Fruit fly (Drosophila melanogaster) whole organism: ENCODE measurements around the gene rempA.

Experiments
- CG8478 ChIP-seq: fragments of >200 bp; optimal IDR thresholded peaks from 2 replicates; lab custom pipeline; 2018; ENCODE audit warnings: inconsistent platforms
- Dll ChIP-seq: fragments of >200 bp; optimal IDR thresholded peaks from 2 replicates; lab custom pipeline; 2017
- EcR ChIP-seq, 2 experiments: fragments of >200 bp; optimal IDR thresholded peaks; 2 replicates each; lab custom pipeline; 2017; ENCODE audit warnings: missing biosample characterization in 2 of 2, missing genetic modification characterization in 2 of 2, missing genetic modification reagents in 2 of 2
- pan ChIP-seq: fragments of >200 bp; optimal IDR thresholded peaks from 2 replicates; lab custom pipeline; 2017
- psq ChIP-seq: fragments of >200 bp; optimal IDR thresholded peaks from 2 replicates; lab custom pipeline; 2017
- usp ChIP-seq: fragments of >200 bp; optimal IDR thresholded peaks from 2 replicates; lab custom pipeline; 2017; ENCODE audit warnings: missing biosample characterization, missing genetic modification characterization, mixed read lengths

The rempA gene

DNA sequence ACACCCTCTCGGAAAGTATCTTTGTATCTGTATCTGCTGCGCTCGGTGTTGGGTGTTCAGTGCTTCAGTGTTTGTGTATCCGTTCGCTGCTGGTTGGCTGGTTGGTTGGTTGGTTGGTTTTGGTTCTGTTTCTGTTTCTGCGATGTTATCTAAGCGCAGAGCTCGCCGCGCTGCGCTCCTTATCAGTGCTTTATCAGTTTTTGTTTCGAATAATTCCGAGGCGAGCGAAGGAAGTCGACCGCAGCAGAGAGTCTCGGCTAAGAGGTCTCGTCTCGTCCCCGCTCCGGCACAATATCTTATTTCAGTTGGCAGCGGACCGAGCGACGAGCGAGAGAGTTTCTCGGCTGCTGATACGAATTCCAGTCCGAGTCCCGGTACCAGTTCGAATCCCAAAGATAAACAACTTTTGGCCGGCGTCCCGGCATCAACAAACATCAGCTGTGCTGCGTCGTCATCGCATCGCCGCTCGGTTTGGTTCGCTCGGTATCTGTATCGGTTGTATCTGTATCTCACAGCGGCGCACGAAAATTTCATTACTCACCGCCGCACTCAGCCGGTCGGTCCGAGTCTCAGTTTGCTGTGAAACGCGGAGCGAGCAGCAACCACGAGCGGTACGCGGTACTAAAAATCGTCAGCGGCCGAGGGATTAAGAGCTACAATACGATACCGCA lies 36.8 kb downstream of the rempA start:
- no peak for TF ChIP-seq usp (GFP tag; lab: Kevin White, UChicago)
- TF ChIP-seq pan (lab: Kevin White, UChicago), result no peak

DNA sequence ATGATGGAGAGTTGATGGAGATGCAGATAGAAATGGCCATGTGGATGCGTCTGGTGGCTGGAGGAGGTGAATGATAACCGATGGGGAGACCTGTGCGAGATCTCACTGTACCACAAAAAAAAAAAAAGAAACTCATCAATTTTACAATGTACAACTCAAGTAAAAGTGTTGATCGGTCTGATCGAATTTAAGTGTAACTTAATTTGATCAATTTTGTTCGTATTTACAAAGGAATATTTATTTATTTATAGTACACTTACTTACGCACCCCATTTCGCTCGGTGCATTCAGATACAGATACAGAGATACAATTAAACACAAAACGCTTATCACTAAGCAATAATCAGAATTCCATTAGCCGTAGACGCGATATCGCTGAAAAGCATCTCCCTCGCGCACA lies 37.4 kb downstream of the rempA start:
- TF ChIP-seq psq (lab: Kevin White, UChicago), result no peak

DNA sequence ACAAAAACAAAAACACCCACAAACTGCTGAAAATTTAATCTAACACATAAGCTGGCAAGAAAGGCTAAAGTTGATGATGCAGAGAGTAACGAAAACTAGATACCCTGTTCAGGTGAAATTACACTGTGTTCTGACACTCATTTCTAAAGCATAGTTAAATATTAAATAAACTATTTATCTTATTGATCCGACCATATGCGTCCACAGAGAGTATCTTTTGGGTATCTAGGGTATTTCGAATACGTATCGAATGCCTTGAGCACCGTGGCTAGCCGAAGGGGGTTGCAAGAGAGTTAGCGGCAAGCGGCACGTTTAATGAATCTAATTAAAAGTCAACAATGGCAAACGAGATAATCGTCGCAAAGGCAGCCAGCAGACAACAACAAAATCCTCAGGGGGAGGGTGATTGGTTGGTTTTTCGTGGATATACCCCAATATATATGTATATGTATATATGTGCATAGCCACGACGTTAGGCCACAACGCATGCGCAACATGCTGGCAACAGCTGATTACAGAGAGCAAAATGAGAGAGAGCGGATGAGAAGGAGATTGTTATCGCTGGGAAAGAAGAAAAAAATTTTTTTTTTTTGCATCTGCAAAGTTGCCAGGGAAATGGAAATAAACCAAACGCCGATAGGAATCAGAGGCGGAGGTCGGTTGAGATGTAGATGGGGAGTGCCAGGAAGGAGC lies 38.0 kb downstream of the rempA start:
- TF ChIP-seq pan (lab: Kevin White, UChicago) (no peak), psq (lab: Kevin White, UChicago) (no peak), EcR (GFP tag; optimal IDR thresholded peaks at IDR 0.05; lab: Kevin White, UChicago) (no peak), usp (GFP tag; lab: Kevin White, UChicago) (no peak), CG8478 (no peak)

DNA sequence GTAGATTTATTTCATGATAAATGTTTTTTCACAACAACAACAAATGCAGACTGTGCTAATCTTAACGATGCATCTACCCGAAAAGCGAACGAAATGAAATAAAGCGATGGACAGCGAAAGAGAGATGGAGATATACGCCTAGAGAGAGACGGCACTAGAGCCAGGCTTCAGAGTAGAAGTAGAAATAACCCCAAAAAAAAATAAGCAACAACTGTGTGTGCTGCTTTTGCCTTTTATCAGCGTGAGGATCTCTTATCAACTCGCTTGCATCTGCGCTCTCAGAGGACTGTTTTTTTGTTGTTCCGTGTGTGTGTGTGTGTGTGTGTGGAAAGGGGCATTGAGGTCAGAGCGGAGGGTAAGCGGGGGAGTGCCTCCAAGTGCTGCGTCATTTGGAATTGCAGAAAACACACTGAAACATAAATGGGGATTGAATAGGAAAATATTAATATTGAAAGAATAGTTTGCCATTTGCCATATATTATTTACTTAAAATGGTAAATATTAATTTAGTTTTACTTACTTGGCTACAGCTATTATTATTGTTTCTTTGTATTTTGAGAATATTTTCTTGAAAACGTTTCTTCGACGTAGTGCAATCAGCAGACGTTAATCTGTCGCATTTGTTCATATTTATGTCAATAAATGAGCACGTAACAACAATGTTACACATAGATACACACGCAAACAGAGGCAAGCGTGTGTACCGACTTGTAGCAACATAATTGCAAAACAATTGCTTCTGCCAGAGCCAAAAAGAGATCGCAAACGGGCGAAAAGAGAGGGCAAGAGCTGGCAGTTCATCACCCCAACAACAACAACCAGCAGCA lies 38.9 kb downstream of the rempA start:
- TF ChIP-seq CG8478 (no peak), Dll (lab: Kevin White, UChicago) (no peak), usp (GFP tag; lab: Kevin White, UChicago) (no peak), pan (lab: Kevin White, UChicago) (no peak), EcR (GFP tag; optimal IDR thresholded peaks at IDR 0.05; lab: Kevin White, UChicago) (no peak), psq (lab: Kevin White, UChicago) (no peak)

DNA sequence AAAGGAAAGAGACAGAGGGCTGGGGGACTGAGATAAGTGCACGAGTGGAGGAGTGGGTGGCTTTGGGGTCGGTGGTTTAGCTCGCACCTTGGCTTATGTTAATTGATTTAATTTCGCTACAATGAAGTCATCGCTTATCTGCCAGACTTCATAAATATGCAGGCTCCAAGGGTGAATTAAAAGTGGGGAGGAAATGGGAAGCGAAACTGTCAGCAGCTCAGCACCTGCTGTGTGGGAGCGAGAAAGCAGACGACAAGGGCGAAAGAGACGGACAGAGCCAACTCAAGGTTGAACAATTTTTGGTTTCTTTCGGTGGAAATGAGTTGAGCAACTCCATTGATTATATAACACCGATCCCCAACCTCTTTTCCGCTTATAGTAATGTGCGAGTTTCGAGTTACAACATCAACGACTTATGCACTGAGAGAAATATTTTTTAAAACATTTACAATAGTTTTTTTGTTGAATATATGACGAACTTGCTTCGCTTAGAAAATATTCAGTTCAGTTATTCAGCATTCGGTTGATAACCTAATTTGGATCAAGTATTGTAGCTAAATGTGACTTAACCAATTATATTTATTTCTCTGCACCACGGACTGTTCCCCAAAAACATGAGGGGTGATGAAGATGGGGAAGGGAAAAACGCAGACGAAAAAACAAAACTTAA lies 39.6 kb downstream of the rempA start:
- no peak for TF ChIP-seq psq (lab: Kevin White, UChicago)
- TF ChIP-seq EcR (GFP tag; optimal IDR thresholded peaks at IDR 0.05; lab: Kevin White, UChicago), result no peak
- TF ChIP-seq pan (lab: Kevin White, UChicago), result no peak
- TF ChIP-seq CG8478, result no peak
- TF ChIP-seq Dll (lab: Kevin White, UChicago), result no peak
- no peak for TF ChIP-seq usp (GFP tag; lab: Kevin White, UChicago)

DNA sequence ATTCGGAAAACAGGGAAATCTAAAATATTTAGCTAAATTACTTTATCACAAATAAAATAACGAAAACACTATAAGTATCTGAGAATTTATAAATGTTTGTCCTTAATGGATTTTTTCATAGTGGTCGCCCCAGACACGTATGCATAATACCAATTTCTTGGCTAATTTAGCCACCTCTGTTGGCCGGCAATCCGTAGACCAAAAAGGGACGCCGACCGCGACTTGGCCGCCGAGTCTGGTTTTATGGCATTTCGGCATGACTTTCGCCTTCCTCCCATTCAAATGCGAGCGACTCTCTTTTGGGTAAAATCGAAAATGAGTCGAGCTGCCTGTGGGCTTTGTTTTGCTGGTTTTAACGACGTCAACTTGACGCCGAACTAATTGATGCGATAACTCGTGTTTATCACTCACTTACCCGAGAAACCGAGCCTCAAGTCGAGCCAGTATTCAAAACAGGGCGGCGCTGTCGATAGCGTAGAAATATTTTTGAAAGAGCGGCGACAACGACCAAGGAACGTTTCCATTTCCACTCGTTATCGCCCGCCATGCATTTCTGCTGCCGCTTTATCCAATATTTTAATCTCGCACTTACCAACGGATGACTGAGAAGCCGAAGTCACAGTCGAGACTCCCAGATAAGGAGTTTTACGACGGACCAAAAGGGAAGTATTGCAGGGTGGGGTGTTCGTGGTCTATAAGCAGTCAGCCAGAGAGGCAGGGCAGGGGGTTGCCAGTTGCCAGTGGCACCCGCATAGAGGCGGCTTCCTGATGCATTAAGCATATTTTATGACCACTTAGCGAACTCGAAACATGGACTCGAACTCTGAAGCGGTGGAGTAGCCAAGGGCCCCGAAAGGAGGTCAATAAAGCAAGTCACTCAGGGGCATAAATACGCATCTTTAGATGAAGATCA lies 40.9 kb downstream of the rempA start:
- TF ChIP-seq CG8478, result no peak
- no peak for TF ChIP-seq Dll (lab: Kevin White, UChicago)

DNA sequence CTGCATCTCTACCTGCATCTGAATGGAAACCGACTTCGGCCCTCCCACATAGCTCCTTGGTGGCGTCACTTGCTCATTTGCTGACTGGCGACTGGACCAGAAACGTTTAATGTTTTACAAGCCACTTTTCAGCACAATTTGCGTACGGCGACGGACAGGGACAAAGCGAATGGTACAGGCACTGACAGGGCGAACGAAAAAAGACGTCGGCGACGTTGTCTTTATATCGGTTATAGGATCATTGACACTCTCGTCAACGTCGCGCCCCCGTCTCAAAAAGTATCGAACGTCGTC lies 41.5 kb downstream of the rempA start:
- no peak for TF ChIP-seq EcR (GFP tag; optimal IDR thresholded peaks at IDR 0.05; lab: Kevin White, UChicago)

DNA sequence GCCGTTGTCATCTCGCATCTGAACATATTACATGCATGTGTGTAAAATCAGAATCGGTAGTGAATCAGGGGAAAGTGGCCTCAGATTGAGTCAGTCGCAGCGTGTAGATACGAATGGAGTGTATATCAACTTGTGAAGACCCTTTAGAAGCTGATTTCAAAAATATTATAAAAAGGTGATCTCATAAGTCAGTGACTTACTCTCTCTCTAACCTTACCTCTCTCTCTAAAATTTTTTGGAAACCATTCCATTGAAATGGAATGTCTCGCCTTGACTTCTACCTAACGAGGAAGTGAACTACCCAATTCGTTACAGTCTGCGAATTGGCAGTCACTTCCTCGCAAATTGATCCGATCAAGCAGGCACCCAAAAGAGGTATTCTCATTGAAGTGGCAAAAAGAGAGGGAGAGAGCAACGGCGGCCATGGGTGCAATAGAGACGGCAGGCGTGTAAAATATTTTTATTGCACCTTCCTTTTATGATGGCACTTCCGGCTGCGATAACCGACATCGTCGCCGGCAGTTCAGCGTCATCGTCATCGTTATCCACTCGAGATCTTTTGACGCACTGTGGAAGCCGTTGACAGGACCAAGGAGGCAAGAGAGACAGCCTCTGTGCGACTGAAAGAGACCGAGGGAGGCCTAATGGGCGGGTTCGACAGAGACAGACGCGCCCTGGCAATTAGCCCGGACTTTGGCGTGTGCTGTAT lies 42.0 kb downstream of the rempA start:
- no peak for TF ChIP-seq Dll (lab: Kevin White, UChicago)
- no peak for TF ChIP-seq pan (lab: Kevin White, UChicago)
- no peak for TF ChIP-seq EcR (GFP tag; optimal IDR thresholded peaks at IDR 0.05; lab: Kevin White, UChicago)
- TF ChIP-seq CG8478, result no peak
- TF ChIP-seq psq (lab: Kevin White, UChicago), result no peak
- no peak for TF ChIP-seq usp (GFP tag; lab: Kevin White, UChicago)

DNA sequence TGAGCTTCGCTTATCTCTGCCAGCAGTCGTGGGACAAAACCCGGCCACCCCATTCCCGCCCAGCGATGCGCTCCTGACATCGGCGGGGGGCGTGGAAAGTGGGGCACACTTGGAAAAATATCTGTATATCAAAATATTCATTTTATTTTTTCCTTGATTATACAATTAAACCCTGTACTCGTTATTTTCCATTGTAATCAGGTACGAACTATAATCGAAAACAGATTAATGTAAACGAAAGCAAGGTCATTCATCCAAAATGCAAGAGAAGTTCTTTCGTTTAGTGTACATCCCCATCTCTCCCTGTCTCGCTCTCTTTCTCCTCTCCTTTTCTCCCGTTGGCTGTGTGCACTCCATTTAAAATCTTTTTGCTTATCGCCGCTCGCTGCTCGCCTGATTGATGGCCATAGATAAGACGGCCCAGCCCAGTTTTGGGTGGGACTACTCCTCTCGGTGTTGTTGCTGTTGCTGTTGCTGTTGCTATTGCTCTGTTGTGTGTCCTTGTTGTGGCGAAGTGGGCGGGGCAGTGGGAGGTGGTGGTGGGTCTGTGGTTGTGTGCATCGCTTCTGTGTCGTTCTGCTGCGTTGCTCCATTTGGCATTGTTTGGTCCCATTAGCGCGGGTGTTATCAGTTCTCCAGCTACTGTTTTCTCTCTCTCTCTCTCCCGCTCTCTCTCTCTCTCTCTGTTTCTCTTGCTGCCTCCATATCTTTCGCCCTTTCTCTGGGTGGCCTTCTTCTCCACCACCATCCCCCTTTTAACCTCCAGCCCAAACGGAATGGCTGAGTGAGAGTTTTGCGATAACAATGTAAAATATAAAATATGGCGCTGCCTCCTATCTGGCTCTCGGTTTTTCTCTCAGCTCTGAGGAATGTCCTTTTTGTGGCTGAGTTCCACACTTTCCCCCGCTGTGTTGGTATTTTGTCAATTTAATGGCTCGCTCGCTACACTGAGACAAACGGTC lies 43.8 kb downstream of the rempA start:
- TF ChIP-seq Dll (lab: Kevin White, UChicago), result peak; percentile 87
- TF ChIP-seq usp (GFP tag; lab: Kevin White, UChicago), result no peak
- TF ChIP-seq pan (lab: Kevin White, UChicago), result no peak
- TF ChIP-seq CG8478, result peak; percentile 14
- no peak for TF ChIP-seq psq (lab: Kevin White, UChicago)

DNA sequence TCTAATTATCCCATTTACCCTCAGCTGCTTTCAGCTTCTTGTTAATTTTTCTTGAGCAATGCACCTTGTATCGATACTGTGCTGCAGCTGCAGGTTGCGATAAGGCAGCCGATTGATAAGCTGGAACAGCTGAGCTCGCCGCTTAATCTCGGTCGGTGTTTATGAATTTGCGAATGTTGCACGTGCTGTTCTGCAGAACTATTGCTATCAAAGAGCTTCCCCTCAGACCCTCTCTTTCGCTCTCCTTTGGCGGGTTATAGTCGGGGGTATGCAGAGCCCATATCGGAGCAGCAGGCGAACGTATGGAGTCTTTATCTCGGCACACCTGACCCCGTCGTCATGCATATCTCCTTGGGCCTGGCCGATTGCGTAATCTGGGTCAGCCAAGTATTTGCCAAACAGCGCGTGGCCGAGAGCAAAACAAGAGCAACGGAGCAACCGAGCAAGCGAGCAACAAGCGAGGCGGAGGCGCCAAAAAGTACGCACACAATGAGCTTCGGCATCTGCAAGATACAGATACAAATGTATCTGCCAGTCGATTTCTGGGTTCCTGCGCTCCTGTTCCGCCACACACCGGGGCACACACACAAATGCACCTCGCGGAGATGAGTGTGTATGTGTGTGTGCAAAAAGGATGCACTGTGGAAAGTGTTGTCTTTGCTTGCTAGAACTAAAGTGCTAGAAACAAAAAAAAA lies 45.8 kb downstream of the rempA start:
- TF ChIP-seq pan (lab: Kevin White, UChicago) (no peak), Dll (lab: Kevin White, UChicago) (no peak), EcR (GFP tag; optimal IDR thresholded peaks at IDR 0.05; lab: Kevin White, UChicago) (no peak), psq (lab: Kevin White, UChicago) (no peak), usp (GFP tag; lab: Kevin White, UChicago) (no peak), CG8478 (no peak)
